Worm (Caenorhabditis elegans): ENCODE results near the gene C26F1.1.

DNA sequence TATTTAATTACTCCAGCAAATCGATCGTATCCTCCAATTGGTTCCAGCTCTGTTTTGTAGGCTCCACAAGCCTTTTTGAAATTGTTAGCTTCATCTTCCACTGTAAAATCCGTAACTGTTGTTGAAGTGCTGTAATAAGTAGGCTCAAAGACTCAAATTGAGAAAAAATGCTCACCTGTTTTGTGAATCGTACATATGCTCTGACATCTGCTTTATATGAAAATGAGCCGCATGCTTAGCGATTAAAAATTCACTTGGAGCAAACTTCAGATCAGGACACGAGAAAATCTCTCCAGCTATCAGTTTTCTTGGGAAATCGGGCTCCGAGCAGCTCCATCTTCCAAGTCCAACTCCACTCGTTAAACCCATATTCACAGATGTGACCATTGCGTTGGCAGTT is 23.2 kb downstream of the C26F1.1 start:
- TF ChIP-seq pha-4 (tag; optimal IDR thresholded peaks at IDR 0.05): no peak
- no peak for TF ChIP-seq ceh-83 (GFP tag; optimal IDR thresholded peaks at IDR 0.05)
- no peak for TF ChIP-seq mab-5 (tag; optimal IDR thresholded peaks at IDR 0.05)
- no peak for TF ChIP-seq flh-1 (GFP tag; optimal IDR thresholded peaks at IDR 0.05)
- TF ChIP-seq unc-62 (GFP tag; optimal IDR thresholded peaks at IDR 0.05): no peak
- no peak for TF ChIP-seq elt-1 (tag; optimal IDR thresholded peaks at IDR 0.05; ENCODE audit: borderline replicate concordance, insufficient read depth)
- TF ChIP-seq ztf-11 (tag; optimal IDR thresholded peaks at IDR 0.05): no peak
- no peak for TF ChIP-seq blmp-1 (tag; optimal IDR thresholded peaks at IDR 0.05)
- no peak for TF ChIP-seq elt-3 (tag; optimal IDR thresholded peaks at IDR 0.05)
